Fruit fly (Drosophila melanogaster): ENCODE data around the gene CG14422.

Gene CG14422

dm6 chrX:2912581-2912980 lies 30.6 kb upstream of the CG14422 start (continued):
- no peak for TF ChIP-seq tup (GFP tag; optimal IDR thresholded peaks at IDR 0.05)
- peak; percentile 34 for TF ChIP-seq Hmr (GFP tag; optimal IDR thresholded peaks at IDR 0.05)
- TF ChIP-seq Hr51 (GFP tag; optimal IDR thresholded peaks at IDR 0.05), result peak in 1 of 2 experiments; percentile 17
- TF ChIP-seq Ptx1 (GFP tag; IDR thresholded peaks at IDR 0.05), result 0 out of 2 replicates have a peak, but pooled peaks have one; percentile 22
- peak; percentile 8 for TF ChIP-seq fd96Cb (tag; optimal IDR thresholded peaks at IDR 0.05)
- no peak for TF ChIP-seq da (GFP tag; optimal IDR thresholded peaks at IDR 0.05)
- no peak for TF ChIP-seq CG11456 (GFP tag; IDR thresholded peaks at IDR 0.05)
- TF ChIP-seq grau (tag; optimal IDR thresholded peaks at IDR 0.05), result peak; percentile 21
- no peak for TF ChIP-seq CG11398 (GFP tag; optimal IDR thresholded peaks at IDR 0.05)
- TF ChIP-seq Fer1 (GFP tag; optimal IDR thresholded peaks at IDR 0.05), result peak; percentile 12
- TF ChIP-seq CG15269 (tag; optimal IDR thresholded peaks at IDR 0.05), result peak; percentile 15
- TF ChIP-seq caup (GFP tag; optimal IDR thresholded peaks at IDR 0.05; ENCODE audit: severe bottlenecking), result peak; percentile 20
- peak; percentile 21 for TF ChIP-seq Blimp-1 (GFP tag; optimal IDR thresholded peaks at IDR 0.05)
- TF ChIP-seq CG3407 (GFP tag; optimal IDR thresholded peaks at IDR 0.05), result no peak
- no peak for TF ChIP-seq CG3847 (GFP tag; IDR thresholded peaks at IDR 0.05)
- TF ChIP-seq CkIIα-i1 (GFP tag; IDR thresholded peaks at IDR 0.05), result no peak
- peak; percentile 10 for TF ChIP-seq CG13424 (tag; optimal IDR thresholded peaks at IDR 0.05)
- 0 out of 2 replicates have a peak, but pooled peaks have one; percentile 6 for TF ChIP-seq Oaz (GFP tag; IDR thresholded peaks at IDR 0.05)
- 0 out of 3 replicates have a peak, but pooled peaks have one; percentile 41 for TF ChIP-seq ci (GFP tag; IDR thresholded peaks at IDR 0.05)
- no peak for TF ChIP-seq CG12104 (GFP tag; optimal IDR thresholded peaks at IDR 0.05)
- TF ChIP-seq seq (GFP tag; IDR thresholded peaks at IDR 0.05), result 0 out of 2 replicates have a peak, but pooled peaks have one; percentile 12
- TF ChIP-seq gce (GFP tag; IDR thresholded peaks at IDR 0.05), result no peak
- peak; percentile 4 for TF ChIP-seq ewg (GFP tag; optimal IDR thresholded peaks at IDR 0.05)
- TF ChIP-seq bsh (GFP tag; optimal IDR thresholded peaks at IDR 0.05), result peak in 1 of 2 experiments; percentile 21
- peak; percentile 13 for TF ChIP-seq CG2712 (tag; optimal IDR thresholded peaks at IDR 0.05)
- TF ChIP-seq CG17612 (GFP tag; IDR thresholded peaks at IDR 0.05), result no peak
- no peak for TF ChIP-seq CG7786 (GFP tag; optimal IDR thresholded peaks at IDR 0.05)
- 0 out of 2 replicates have a peak, but pooled peaks have one; percentile 39 for TF ChIP-seq CG14441 (GFP tag; IDR thresholded peaks at IDR 0.05)
- TF ChIP-seq CG2120 (GFP tag; optimal IDR thresholded peaks at IDR 0.05), result peak; percentile 20
- TF ChIP-seq Rfx (GFP tag; IDR thresholded peaks at IDR 0.05), result 0 out of 2 replicates have a peak, but pooled peaks have one; percentile 10
- peak; percentile 29 for TF ChIP-seq Med (GFP tag)
- peak; percentile 5 for TF ChIP-seq lilli (GFP tag; optimal IDR thresholded peaks at IDR 0.05)
- no peak for TF ChIP-seq knrl (GFP tag; IDR thresholded peaks at IDR 0.05; ENCODE audit: partially characterized antibody)
- TF ChIP-seq CG4328 (GFP tag; optimal IDR thresholded peaks at IDR 0.05), result no peak
- peak; percentile 54 for TF ChIP-seq slbo (GFP tag; IDR thresholded peaks at IDR 0.05)
- no peak for TF ChIP-seq Lim3 (GFP tag; IDR thresholded peaks at IDR 0.05)
- TF ChIP-seq CG11723 (GFP tag; optimal IDR thresholded peaks at IDR 0.05), result no peak
- TF ChIP-seq cwo (GFP tag; optimal IDR thresholded peaks at IDR 0.05), result no peak
- TF ChIP-seq phol (tag; optimal IDR thresholded peaks at IDR 0.05), result peak; percentile 20
- TF ChIP-seq Fer3 (tag; optimal IDR thresholded peaks at IDR 0.05), result peak; percentile 2
- peak; percentile 29 for TF ChIP-seq Sox102F (GFP tag; optimal IDR thresholded peaks at IDR 0.05)
- no peak for TF ChIP-seq psq (GFP tag; optimal IDR thresholded peaks at IDR 0.05)
- TF ChIP-seq peb (GFP tag; IDR thresholded peaks at IDR 0.05), result no peak
- no peak for TF ChIP-seq CG12155 (GFP tag; optimal IDR thresholded peaks at IDR 0.05)
- TF ChIP-seq mld (GFP tag; IDR thresholded peaks at IDR 0.05; ENCODE audit: partially characterized antibody), result no peak
- peak; percentile 30; the same call in 1 of the 2 replicates for TF ChIP-seq lmd (GFP tag; IDR thresholded peaks at IDR 0.05)
- peak; percentile 56 for TF ChIP-seq row (GFP tag; IDR thresholded peaks at IDR 0.05)
- TF ChIP-seq CG18476 (GFP tag; optimal IDR thresholded peaks at IDR 0.05), result peak; percentile 4
- TF ChIP-seq corto (GFP tag; optimal IDR thresholded peaks at IDR 0.05), result no peak
- no peak for TF ChIP-seq CG12744 (GFP tag; optimal IDR thresholded peaks at IDR 0.05)

Measured in whole organism, embryonic.